Worm (Caenorhabditis elegans) whole organism, young adult: ENCODE measurements around the gene math-3.

Source experiments
- B0019.2 ChIP-seq: fragments of 200-800 bp; sonication (Bioruptor generic); conservative IDR thresholded peaks from 2 replicates; pipeline ENCODE4 v1.3.6; 2022; ENCODE audit warnings: missing genetic modification reagents, missing genetic modification characterization, missing compliant biosample characterization
- B0261.1 ChIP-seq: sonication (generic microtip); optimal IDR thresholded peaks from 2 replicates; lab custom pipeline; 2016; ENCODE audit warnings: mild to moderate bottlenecking, missing genetic modification characterization, moderate library complexity, missing compliant biosample characterization
- F33H1.4 ChIP-seq: fragments of 200-800 bp; sonication (Bioruptor generic); IDR thresholded peaks from 2 replicates; pipeline ENCODE4 v1.3.6; 2022; ENCODE audit warnings: missing genetic modification reagents, missing genetic modification characterization, missing compliant biosample characterization
- F37B4.10 ChIP-seq: fragments of 200-800 bp; sonication (Bioruptor generic); IDR thresholded peaks from 2 replicates; pipeline ENCODE4 v1.3.6; 2022; ENCODE audit warnings: missing genetic modification characterization, missing compliant biosample characterization
- F39B2.1 ChIP-seq: fragments of 200-800 bp; sonication (Bioruptor generic); IDR thresholded peaks from 2 replicates; pipeline ENCODE4 v1.3.6; 2022; ENCODE audit warnings: missing genetic modification reagents, missing genetic modification characterization, missing compliant biosample characterization
- Y53F4B.3 ChIP-seq: fragments of 200-800 bp; sonication (Bioruptor generic); IDR thresholded peaks from 2 replicates; pipeline ENCODE4 v1.3.6; 2022; ENCODE audit warnings: missing genetic modification reagents, missing genetic modification characterization, missing compliant biosample characterization
- Y79H2A.3 ChIP-seq: fragments of 200-800 bp; sonication (Bioruptor generic); conservative IDR thresholded peaks from 2 replicates; pipeline ENCODE4 v1.3.6; 2022; ENCODE audit warnings: missing genetic modification reagents, missing genetic modification characterization, missing compliant biosample characterization
- attf-3 ChIP-seq: fragments of 200-800 bp; sonication (Bioruptor generic); conservative IDR thresholded peaks from 2 replicates; pipeline ENCODE4 v1.3.6; 2022; ENCODE audit warnings: missing genetic modification reagents, missing genetic modification characterization, missing compliant biosample characterization
- attf-5 ChIP-seq: fragments of 200-800 bp; sonication (Bioruptor generic); optimal IDR thresholded peaks from 2 replicates; lab custom pipeline; 2018; ENCODE audit warnings: mild to moderate bottlenecking, missing genetic modification characterization, missing compliant biosample characterization
- cebp-2 ChIP-seq: fragments of 200-800 bp; sonication (Bioruptor generic); IDR thresholded peaks from 2 replicates; pipeline ENCODE4 v1.3.6; 2022; ENCODE audit warnings: missing genetic modification characterization, missing compliant biosample characterization
- ceh-100 ChIP-seq: fragments of 200-800 bp; sonication (Bioruptor generic); IDR thresholded peaks from 2 replicates; pipeline ENCODE4 v1.3.6; 2022; ENCODE audit warnings: missing genetic modification reagents, missing genetic modification characterization, missing compliant biosample characterization
- ceh-58 ChIP-seq: fragments of 200-800 bp; sonication (Bioruptor generic); IDR thresholded peaks from 2 replicates; pipeline ENCODE4 v1.3.6; 2022; ENCODE audit warnings: missing genetic modification characterization, missing compliant biosample characterization
- die-1 ChIP-seq: sonication (generic microtip); optimal IDR thresholded peaks from 2 replicates; lab custom pipeline; 2016; ENCODE audit warnings: missing genotype, mild to moderate bottlenecking, missing genetic modification characterization, missing compliant biosample characterization
- dpl-1 ChIP-seq: fragments of 150-350 bp; optimal IDR thresholded peaks from 2 replicates; lab custom pipeline; 2014; ENCODE audit warnings: missing biosample characterization, missing genetic modification reagents, missing genetic modification characterization
- egrh-3 ChIP-seq: fragments of 200-800 bp; sonication (Bioruptor generic); IDR thresholded peaks from 2 replicates; pipeline ENCODE4 v1.3.6; 2022; ENCODE audit warnings: missing genetic modification reagents, missing genetic modification characterization, missing compliant biosample characterization
- gei-17 ChIP-seq: fragments of 200-800 bp; sonication (Bioruptor generic); optimal IDR thresholded peaks from 2 replicates; lab custom pipeline; 2018; ENCODE audit warnings: mild to moderate bottlenecking, missing genetic modification characterization, missing compliant biosample characterization
- hlh-12 ChIP-seq: sonication (generic microtip); optimal IDR thresholded peaks from 2 replicates; lab custom pipeline; 2016; ENCODE audit warnings: missing genetic modification characterization, missing compliant biosample characterization
- hlh-26 ChIP-seq: fragments of 200-800 bp; sonication (Bioruptor generic); conservative IDR thresholded peaks from 2 replicates; pipeline ENCODE4 v1.3.6; 2022; ENCODE audit warnings: missing genetic modification reagents, missing genetic modification characterization, missing compliant biosample characterization
- hmg-1.2 ChIP-seq: fragments of 200-800 bp; sonication (Bioruptor generic); IDR thresholded peaks from 2 replicates; pipeline ENCODE4 v1.3.6; 2022; ENCODE audit warnings: missing genetic modification reagents, missing genetic modification characterization, missing compliant biosample characterization
- lin-26 ChIP-seq: fragments of 200-800 bp; sonication (Bioruptor generic); IDR thresholded peaks from 2 replicates; pipeline ENCODE4 v1.3.6; 2022; ENCODE audit warnings: missing genetic modification reagents, missing genetic modification characterization, missing compliant biosample characterization
- lin-40 ChIP-seq: sonication (generic microtip); optimal IDR thresholded peaks from 2 replicates; lab custom pipeline; 2016; ENCODE audit warnings: missing genetic modification characterization, mild to moderate bottlenecking, missing compliant biosample characterization, missing genotype, missing genetic modification reagents
- lin-54 ChIP-seq: fragments of 200-800 bp; sonication (Bioruptor generic); optimal IDR thresholded peaks from 2 replicates; lab custom pipeline; 2018; ENCODE audit warnings: mild to moderate bottlenecking, missing genetic modification characterization, missing compliant biosample characterization
- lsy-27 ChIP-seq: sonication (generic microtip); optimal IDR thresholded peaks from 2 replicates; lab custom pipeline; 2017; ENCODE audit warnings: missing genetic modification characterization, mild to moderate bottlenecking, missing compliant biosample characterization, antibody characterized with exemption, missing genotype, borderline replicate concordance; ENCODE audit not compliant: insufficient read depth
- madf-10 ChIP-seq: sonication (generic microtip); optimal IDR thresholded peaks from 2 replicates; lab custom pipeline; 2016; ENCODE audit warnings: mild to moderate bottlenecking, missing genetic modification characterization, missing compliant biosample characterization
- madf-8 ChIP-seq: fragments of 200-800 bp; sonication (Bioruptor generic); conservative IDR thresholded peaks from 2 replicates; pipeline ENCODE4 v1.3.6; 2022; ENCODE audit warnings: missing genetic modification reagents, missing genetic modification characterization, missing compliant biosample characterization
- nfya-2 ChIP-seq: fragments of 200-800 bp; sonication (Bioruptor generic); IDR thresholded peaks from 2 replicates; pipeline ENCODE4 v1.3.6; 2022; ENCODE audit warnings: missing genetic modification reagents, missing genetic modification characterization, missing compliant biosample characterization
- nhr-120 ChIP-seq: fragments of 200-800 bp; sonication (Bioruptor generic); IDR thresholded peaks from 2 replicates; pipeline ENCODE4 v1.3.6; 2022; ENCODE audit warnings: missing genetic modification characterization, missing compliant biosample characterization
- nhr-179 ChIP-seq: sonication (generic microtip); optimal IDR thresholded peaks from 2 replicates; lab custom pipeline; 2016; ENCODE audit warnings: mild to moderate bottlenecking, missing genetic modification characterization, missing compliant biosample characterization
- pbrm-1 ChIP-seq: fragments of 200-800 bp; sonication (Bioruptor generic); IDR thresholded peaks from 2 replicates; pipeline ENCODE4 v1.3.6; 2022; ENCODE audit warnings: missing genetic modification reagents, missing genetic modification characterization, missing compliant biosample characterization
- repo-1 ChIP-seq: sonication (generic microtip); optimal IDR thresholded peaks from 2 replicates; lab custom pipeline; 2017; ENCODE audit warnings: mild to moderate bottlenecking, missing genetic modification characterization, missing compliant biosample characterization
- snpc-3.4 ChIP-seq: sonication (generic microtip); optimal IDR thresholded peaks from 2 replicates; lab custom pipeline; 2017; ENCODE audit warnings: missing genetic modification characterization, mild to moderate bottlenecking, missing compliant biosample characterization, antibody characterized with exemption, moderate library complexity, missing genotype, missing genetic modification reagents
- somi-1 ChIP-seq: fragments of 200-800 bp; sonication (Bioruptor generic); optimal IDR thresholded peaks from 2 replicates; lab custom pipeline; 2018; ENCODE audit warnings: mild to moderate bottlenecking, missing genetic modification characterization, missing compliant biosample characterization
- ztf-18 ChIP-seq: sonication (generic microtip); optimal IDR thresholded peaks from 2 replicates; lab custom pipeline; 2016; ENCODE audit warnings: missing genotype, mild to moderate bottlenecking, missing genetic modification characterization, missing compliant biosample characterization
- ztf-26 ChIP-seq: sonication (generic microtip); optimal IDR thresholded peaks from 2 replicates; lab custom pipeline; 2017; ENCODE audit warnings: missing genetic modification characterization, missing compliant biosample characterization
- ztf-3 ChIP-seq: fragments of 200-800 bp; sonication (Bioruptor generic); optimal IDR thresholded peaks from 2 replicates; lab custom pipeline; 2018; ENCODE audit warnings: mild to moderate bottlenecking, missing genetic modification characterization, missing compliant biosample characterization
- ztf-6 ChIP-seq: fragments of 200-800 bp; sonication (Bioruptor generic); IDR thresholded peaks from 2 replicates; pipeline ENCODE4 v1.3.6; 2022; ENCODE audit warnings: missing genetic modification reagents, missing genetic modification characterization, missing compliant biosample characterization

Gene math-3

ce11 chrII:1788087-1788486 is 16.2 kb downstream of the math-3 start, which contains the start of the genes C08F1.6 and fbxb-13:
Gene C08F1.6, minus strand, starts transcription at chrII:1788187.
Gene fbxb-13, plus strand, starts transcription at chrII:1788277.
- TF ChIP-seq ztf-18 (tag; lab: Kevin White, UChicago), result no peak

- TF ChIP-seq die-1 (tag; lab: Kevin White, UChicago), result no peak
- no peak for TF ChIP-seq F37B4.10 (GFP tag; lab: Robert Waterston, UW)
- no peak for TF ChIP-seq nfya-2 (GFP tag; lab: Robert Waterston, UW)
- no peak for TF ChIP-seq ceh-58
- no peak for TF ChIP-seq lsy-27 (tag; lab: Kevin White, UChicago)
- TF ChIP-seq hmg-1.2 (GFP tag; lab: Robert Waterston, UW), result no peak
- TF ChIP-seq nhr-179 (tag; lab: Kevin White, UChicago), result no peak
- no peak for TF ChIP-seq repo-1
- TF ChIP-seq madf-8 (GFP tag; lab: Robert Waterston, UW), result no peak
- TF ChIP-seq attf-3 (GFP tag; lab: Robert Waterston, UW), result no peak
- TF ChIP-seq ztf-6, result no peak
Observed at ce11 chrII:1806358-1806757, 34.5 kb downstream of the math-3 start, which contains the start of gene C08F1.12. Gene C08F1.12, minus strand, starts transcription at chrII:1806458.

DNA sequence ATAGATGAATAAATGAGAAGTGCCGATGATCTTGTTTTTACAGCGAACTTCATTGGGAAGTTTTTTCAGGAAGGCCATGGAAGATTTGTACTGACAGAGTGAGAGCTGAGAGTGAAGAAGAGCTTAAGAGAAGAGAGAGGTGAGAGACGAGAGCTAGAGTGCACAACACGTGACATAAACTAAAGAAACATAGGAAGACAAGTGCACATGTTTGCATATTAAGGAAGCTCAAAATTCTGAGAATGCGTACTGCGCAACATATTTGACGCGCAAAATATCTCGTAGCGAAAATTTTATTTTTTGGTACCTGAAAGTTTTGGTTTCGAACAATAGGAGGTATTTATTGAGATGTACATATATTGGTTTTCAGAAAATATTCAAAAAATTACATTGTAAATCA is 36.3 kb downstream of the math-3 start, which contains the start of gene C08F1.8:
Gene C08F1.8 (minus strand): TSS at position 101 of the 400 bp plus-strand sequence.
- TF ChIP-seq ztf-26 (tag; lab: Kevin White, UChicago), result no peak
- TF ChIP-seq snpc-3.4, result no peak
- TF ChIP-seq hlh-12, result no peak
- TF ChIP-seq lin-40, result no peak
- TF ChIP-seq B0261.1, result no peak
- TF ChIP-seq ztf-3 (GFP tag; lab: Kevin White, UChicago), result no peak
- no peak for TF ChIP-seq ceh-100
- TF ChIP-seq pbrm-1, result no peak
- no peak for TF ChIP-seq Y53F4B.3 (GFP tag; lab: Robert Waterston, UW)
- TF ChIP-seq hlh-26, result no peak
- TF ChIP-seq attf-5 (GFP tag; lab: Kevin White, UChicago), result no peak

- no peak for TF ChIP-seq attf-3 (GFP tag; lab: Robert Waterston, UW)
- no peak for TF ChIP-seq F33H1.4 (GFP tag; lab: Robert Waterston, UW)
- TF ChIP-seq F39B2.1 (GFP tag; lab: Robert Waterston, UW), result no peak
- TF ChIP-seq dpl-1, result no peak
- TF ChIP-seq somi-1, result no peak
- TF ChIP-seq nfya-2 (GFP tag; lab: Robert Waterston, UW), result no peak
- TF ChIP-seq B0019.2 (GFP tag; lab: Robert Waterston, UW), result no peak
- no peak for TF ChIP-seq lin-54 (GFP tag; lab: Kevin White, UChicago)
- no peak for TF ChIP-seq nhr-120
- TF ChIP-seq Y79H2A.3 (GFP tag; lab: Robert Waterston, UW), result no peak
Observed at ce11 chrII:1816053-1816452, 44.2 kb downstream of the math-3 start.

DNA sequence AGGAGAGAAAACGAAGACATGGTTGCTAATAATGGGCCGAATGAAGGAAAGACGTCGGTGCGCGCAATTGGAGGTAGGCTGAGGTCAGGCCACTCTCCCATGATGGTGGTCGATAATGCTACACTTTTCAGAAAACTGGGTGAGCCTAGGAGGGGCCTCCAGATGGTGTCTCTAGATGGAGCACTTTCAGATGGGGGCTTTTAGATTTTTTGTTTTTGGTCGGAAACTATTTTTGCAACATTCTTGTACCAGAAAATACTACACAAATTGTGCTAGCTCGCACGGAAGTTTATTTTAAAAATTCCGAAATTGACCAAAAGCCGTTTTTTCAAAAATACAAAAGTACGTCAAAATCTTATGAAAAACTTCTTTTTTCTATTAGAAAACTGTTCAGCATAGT is 46.4 kb downstream of the math-3 start, which contains the start of gene fbxb-10:
Gene fbxb-10 (minus strand): TSS at position 101 of the 400 bp plus-strand sequence.
- TF ChIP-seq ztf-3 (GFP tag; lab: Kevin White, UChicago) (no peak), gei-17 (GFP tag; lab: Kevin White, UChicago) (no peak), madf-10 (tag; lab: Kevin White, UChicago) (no peak), cebp-2 (GFP tag; lab: Robert Waterston, UW) (no peak), egrh-3 (no peak), lsy-27 (tag; lab: Kevin White, UChicago) (no peak), lin-26 (GFP tag; lab: Robert Waterston, UW) (no peak), lin-40 (no peak), dpl-1 (no peak)
